Fruit fly (Drosophila melanogaster) whole organism, embryonic: ENCODE results near the gene CG31776.

Source experiments
- CG11093 ChIP-seq: fragments of 200-800 bp; sonication (Bioruptor generic); IDR thresholded peaks from 3 replicates; pipeline ENCODE4 v1.3.6; 2022; ENCODE audit warnings: missing biosample characterization, missing genetic modification characterization
- CG11696 ChIP-seq: fragments of 200-800 bp; sonication (Bioruptor generic); IDR thresholded peaks from 2 replicates; pipeline ENCODE4 v1.3.6; 2022; ENCODE audit warnings: missing biosample characterization, missing genetic modification characterization
- CG12155 ChIP-seq: fragments of 200-800 bp; sonication (Bioruptor generic); optimal IDR thresholded peaks from 3 replicates; lab custom pipeline; 2016; ENCODE audit warnings: missing biosample characterization, missing genetic modification characterization
- CG14441 ChIP-seq: fragments of 200-800 bp; sonication (Bioruptor generic); IDR thresholded peaks from 2 replicates; pipeline ENCODE4 v1.3.6; 2022; ENCODE audit warnings: missing biosample characterization, missing genetic modification characterization
- CG15696 ChIP-seq: fragments of 200-800 bp; sonication (Bioruptor generic); optimal IDR thresholded peaks from 2 replicates; lab custom pipeline; 2019; ENCODE audit warnings: missing biosample characterization, mild to moderate bottlenecking, missing genetic modification characterization, moderate library complexity
- CG17186 ChIP-seq: fragments of 200-800 bp; sonication (Bioruptor generic); optimal IDR thresholded peaks from 3 replicates; lab custom pipeline; 2017; ENCODE audit warnings: missing biosample characterization, missing genetic modification reagents, missing genetic modification characterization
- CG17612 ChIP-seq: fragments of 200-800 bp; sonication (Bioruptor generic); IDR thresholded peaks from 2 replicates; pipeline ENCODE4 v1.3.6; 2022; ENCODE audit warnings: missing biosample characterization, missing genetic modification characterization
- CG17829 ChIP-seq: fragments of 200-800 bp; optimal IDR thresholded peaks from 2 replicates; lab custom pipeline; 2019; ENCODE audit warnings: missing biosample characterization, mild to moderate bottlenecking, missing genetic modification characterization, moderate library complexity
- CG2202 ChIP-seq: fragments of 200-800 bp; sonication (Bioruptor generic); optimal IDR thresholded peaks from 2 replicates; lab custom pipeline; 2018; ENCODE audit warnings: missing biosample characterization, mild to moderate bottlenecking, missing genetic modification characterization
- CG31224 ChIP-seq: fragments of 200-800 bp; sonication (Bioruptor generic); IDR thresholded peaks from 2 replicates; pipeline ENCODE4 v1.3.6; 2022; ENCODE audit warnings: missing biosample characterization, missing genetic modification characterization
- CG3281 ChIP-seq: fragments of 200-800 bp; sonication (Bioruptor generic); optimal IDR thresholded peaks from 3 replicates; lab custom pipeline; 2017; ENCODE audit warnings: missing biosample characterization, mild to moderate bottlenecking, missing genetic modification characterization
- CG3995 ChIP-seq: fragments of 200-800 bp; sonication (Bioruptor generic); optimal IDR thresholded peaks from 3 replicates; lab custom pipeline; 2016; ENCODE audit warnings: missing biosample characterization, missing genetic modification characterization
- CG4730 ChIP-seq: fragments of 200-800 bp; sonication (Bioruptor generic); IDR thresholded peaks from 2 replicates; pipeline ENCODE4 v1.3.6; 2022; ENCODE audit warnings: missing biosample characterization, missing genetic modification characterization
- CG4854 ChIP-seq: fragments of 200-800 bp; sonication (Bioruptor generic); optimal IDR thresholded peaks from 2 replicates; lab custom pipeline; 2016; ENCODE audit warnings: missing biosample characterization, missing genetic modification characterization, inconsistent platforms
- CG6254 ChIP-seq: fragments of 200-800 bp; sonication (Bioruptor generic); optimal IDR thresholded peaks from 3 replicates; lab custom pipeline; 2017; ENCODE audit warnings: mild to moderate bottlenecking, missing biosample characterization, missing genetic modification reagents, missing genetic modification characterization
- CG6272 ChIP-seq: fragments of 200-800 bp; sonication (Bioruptor generic); IDR thresholded peaks from 2 replicates; pipeline ENCODE4 v1.3.6; 2022; ENCODE audit warnings: missing biosample characterization, missing genetic modification characterization
- CG7786 ChIP-seq: fragments of 200-800 bp; sonication (Bioruptor generic); optimal IDR thresholded peaks from 2 replicates; lab custom pipeline; 2016; ENCODE audit warnings: missing biosample characterization, missing genetic modification characterization
- CG8089 ChIP-seq: fragments of 200-800 bp; sonication (Bioruptor generic); optimal IDR thresholded peaks from 3 replicates; lab custom pipeline; 2016; ENCODE audit warnings: missing biosample characterization, missing genetic modification characterization
- CG9215 ChIP-seq: fragments of 200-800 bp; sonication (Bioruptor generic); IDR thresholded peaks from 2 replicates; pipeline ENCODE4 v1.3.6; 2022; ENCODE audit warnings: missing biosample characterization, missing genetic modification characterization
- D ChIP-seq, 2 experiments: fragments of 200-800 bp in 1 of 2; fragments of >200 bp in 1 of 2; sonication (Bioruptor generic) in 1 of 2; optimal IDR thresholded peaks; 2 replicates in 1 of 2; 3 replicates in 1 of 2; lab custom pipeline; 2017; ENCODE audit warnings: mild to moderate bottlenecking in 1 of 2, missing biosample characterization in 1 of 2, missing genetic modification characterization in 1 of 2, missing genetic modification reagents in 1 of 2
- Dbx ChIP-seq: fragments of 200-800 bp; sonication (Bioruptor generic); IDR thresholded peaks from 3 replicates; pipeline ENCODE4 v1.3.6; 2022; ENCODE audit warnings: missing biosample characterization, missing genetic modification characterization
- Dip2 ChIP-seq: fragments of 200-800 bp; sonication (Bioruptor generic); IDR thresholded peaks from 2 replicates; pipeline ENCODE4 v1.3.6; 2022; ENCODE audit warnings: missing biosample characterization, missing genetic modification characterization
- E2f2 ChIP-seq: fragments of 200-800 bp; sonication (Bioruptor generic); IDR thresholded peaks from 2 replicates; pipeline ENCODE4 v1.3.6; 2022; ENCODE audit warnings: missing biosample characterization, missing genetic modification characterization
- Eip74EF ChIP-seq, 2 experiments: fragments of 200-800 bp in 1 of 2; fragments of >200 bp in 1 of 2; sonication (Bioruptor generic) in 1 of 2; optimal IDR thresholded peaks; 2 replicates each; lab custom pipeline; 2017 to 2019; ENCODE audit warnings: missing biosample characterization in 2 of 2, missing genetic modification characterization in 2 of 2, mild to moderate bottlenecking in 1 of 2, moderate library complexity in 1 of 2
- Fer3 ChIP-seq: fragments of 200-800 bp; sonication (Bioruptor generic); optimal IDR thresholded peaks from 2 replicates; lab custom pipeline; 2018; ENCODE audit warnings: missing biosample characterization, mild to moderate bottlenecking, missing genetic modification characterization, moderate library complexity
- Hr39 ChIP-seq: fragments of >200 bp; optimal IDR thresholded peaks from 2 replicates; lab custom pipeline; 2017
- Nf-YA ChIP-seq: fragments of 200-800 bp; sonication (Bioruptor generic); IDR thresholded peaks from 2 replicates; pipeline ENCODE4 v1.3.6; 2022; ENCODE audit warnings: missing biosample characterization, missing genetic modification characterization
- Nf-YB ChIP-seq: fragments of 200-800 bp; sonication (Bioruptor generic); optimal IDR thresholded peaks from 3 replicates; lab custom pipeline; 2019; ENCODE audit warnings: missing biosample characterization, mild to moderate bottlenecking, missing genetic modification characterization, moderate library complexity
- Xbp1 ChIP-seq: fragments of 200-800 bp; sonication (Bioruptor generic); optimal IDR thresholded peaks from 3 replicates; lab custom pipeline; 2016; ENCODE audit warnings: missing biosample characterization, mild to moderate bottlenecking, missing genetic modification characterization
- ase ChIP-seq: fragments of 200-800 bp; sonication (Bioruptor generic); IDR thresholded peaks from 3 replicates; pipeline ENCODE4 v1.3.6; 2022; ENCODE audit warnings: missing biosample characterization, missing genetic modification characterization
- az2 ChIP-seq: fragments of 200-800 bp; sonication (Bioruptor generic); optimal IDR thresholded peaks from 3 replicates; lab custom pipeline; 2016; ENCODE audit warnings: missing biosample characterization, missing genetic modification characterization
- bcd ChIP-seq: fragments of 200-800 bp; sonication (Bioruptor generic); optimal IDR thresholded peaks from 2 replicates; lab custom pipeline; 2017; ENCODE audit warnings: missing biosample characterization, mild to moderate bottlenecking, missing genetic modification characterization
- btn ChIP-seq: fragments of 200-800 bp; sonication (Bioruptor generic); optimal IDR thresholded peaks from 2 replicates; lab custom pipeline; 2016; ENCODE audit warnings: missing biosample characterization, missing genetic modification characterization
- croc ChIP-seq: fragments of 200-800 bp; sonication (Bioruptor generic); conservative IDR thresholded peaks from 3 replicates; pipeline ENCODE4 v1.3.6; 2022; ENCODE audit warnings: missing biosample characterization, missing genetic modification characterization
- da ChIP-seq: fragments of 200-800 bp; sonication (Bioruptor generic); optimal IDR thresholded peaks from 2 replicates; lab custom pipeline; 2016; ENCODE audit warnings: missing biosample characterization, missing genetic modification characterization
- gsb ChIP-seq: fragments of 200-800 bp; sonication (Bioruptor generic); IDR thresholded peaks from 2 replicates; pipeline ENCODE4 v1.3.6; 2022; ENCODE audit warnings: missing biosample characterization, missing genetic modification characterization
- kah ChIP-seq: fragments of 200-800 bp; sonication (Bioruptor generic); optimal IDR thresholded peaks from 2 replicates; lab custom pipeline; 2018; ENCODE audit warnings: missing biosample characterization, mild to moderate bottlenecking, missing genetic modification characterization
- knrl ChIP-seq: fragments of 200-800 bp; sonication (Bioruptor generic); IDR thresholded peaks from 3 replicates; pipeline ENCODE4 v1.3.6; 2022; ENCODE audit warnings: missing biosample characterization, missing genetic modification characterization; ENCODE audit not compliant: partially characterized antibody
- mirr ChIP-seq: fragments of 200-800 bp; sonication (Bioruptor generic); optimal IDR thresholded peaks from 3 replicates; lab custom pipeline; 2018; ENCODE audit warnings: missing biosample characterization, mild to moderate bottlenecking, missing genetic modification characterization
- onecut ChIP-seq: fragments of 200-800 bp; sonication (Bioruptor generic); IDR thresholded peaks from 2 replicates; pipeline ENCODE4 v1.3.6; 2022; ENCODE audit warnings: missing biosample characterization, missing genetic modification characterization
- pum ChIP-seq: fragments of 200-800 bp; sonication (Bioruptor generic); optimal IDR thresholded peaks from 2 replicates; lab custom pipeline; 2016; ENCODE audit warnings: missing biosample characterization, missing genetic modification characterization
- sc ChIP-seq, 3 experiments: fragments of >200 bp in 2 of 3; fragments of 200-800 bp in 1 of 3; sonication (Bioruptor generic) in 1 of 3; optimal IDR thresholded peaks; 2 replicates in 2 of 3; 3 replicates in 1 of 3; lab custom pipeline; 2017; ENCODE audit warnings: mild to moderate bottlenecking in 1 of 3, missing biosample characterization in 1 of 3, missing genetic modification characterization in 1 of 3, missing genetic modification reagents in 1 of 3
- sim ChIP-seq: fragments of 200-800 bp; sonication (Bioruptor generic); IDR thresholded peaks from 2 replicates; pipeline ENCODE4 v1.3.6; 2022; ENCODE audit warnings: missing biosample characterization, missing genetic modification characterization
- sob ChIP-seq: fragments of 200-800 bp; sonication (Bioruptor generic); IDR thresholded peaks from 2 replicates; pipeline ENCODE4 v1.3.6; 2022; ENCODE audit warnings: missing biosample characterization, missing genetic modification characterization
- ssp ChIP-seq: fragments of 200-800 bp; sonication (Bioruptor generic); IDR thresholded peaks from 2 replicates; pipeline ENCODE4 v1.3.6; 2022; ENCODE audit warnings: missing biosample characterization, missing genetic modification characterization
- tap ChIP-seq: fragments of 200-800 bp; optimal IDR thresholded peaks from 3 replicates; lab custom pipeline; 2019; ENCODE audit warnings: missing biosample characterization, mild to moderate bottlenecking, missing genetic modification characterization, moderate library complexity
- tio ChIP-seq: fragments of 200-800 bp; sonication (Bioruptor generic); optimal IDR thresholded peaks from 2 replicates; lab custom pipeline; 2017; ENCODE audit warnings: missing biosample characterization, missing genetic modification characterization, inconsistent platforms
- vnd ChIP-seq: fragments of 200-800 bp; sonication (Bioruptor generic); IDR thresholded peaks from 3 replicates; pipeline ENCODE4 v1.3.6; 2022; ENCODE audit warnings: missing biosample characterization, missing genetic modification characterization; ENCODE audit not compliant: partially characterized antibody
- zen2 ChIP-seq: fragments of 200-800 bp; sonication (Bioruptor generic); IDR thresholded peaks from 3 replicates; pipeline ENCODE4 v1.3.6; 2022; ENCODE audit warnings: missing biosample characterization, missing genetic modification characterization; ENCODE audit not compliant: partially characterized antibody
- zfh2 ChIP-seq: fragments of 200-800 bp; sonication (Bioruptor generic); optimal IDR thresholded peaks from 2 replicates; lab custom pipeline; 2016; ENCODE audit warnings: missing biosample characterization, missing genetic modification characterization

The CG31776 gene

dm6 chr2L:3440322-3440721 lies 29.7 kb upstream of the CG31776 start (continued):
- TF ChIP-seq Dip2 (GFP tag; lab: Robert Waterston, UW) (0 out of 2 replicates have a peak, but pooled peaks have one; percentile 25), az2 (GFP tag; lab: Kevin White, UChicago) (peak; percentile 50), Dbx (0 out of 3 replicates have a peak, but pooled peaks have one; percentile 43), CG6272 (GFP tag; lab: Robert Waterston, UW) (no peak), CG12155 (GFP tag; lab: Kevin White, UChicago) (peak; percentile 13), Nf-YA (GFP tag; lab: Robert Waterston, UW) (peak; percentile 57), CG4730 (GFP tag; lab: Robert Waterston, UW) (peak; percentile 74), E2f2 (peak; percentile 49), CG15696 (no peak), tap (peak; percentile 72), Fer3 (tag; lab: Kevin White, UChicago) (peak; percentile 59), CG3281 (GFP tag; lab: Kevin White, UChicago) (peak; percentile 46), onecut (GFP tag; lab: Robert Waterston, UW) (peak; percentile 37; the same call in 1 of the 2 replicates), da (GFP tag; lab: Kevin White, UChicago) (no peak), CG6254 (GFP tag; lab: Kevin White, UChicago) (peak; percentile 65), CG7786 (GFP tag; lab: Kevin White, UChicago) (peak; percentile 33), Hr39 (lab: Kevin White, UChicago) (no peak), sob (GFP tag; lab: Robert Waterston, UW) (peak; percentile 79), D (optimal IDR thresholded peaks at IDR 0.05; lab: Kevin White, UChicago) (no peak), D (GFP tag; optimal IDR thresholded peaks at IDR 0.05; lab: Kevin White, UChicago) (peak; percentile 67), vnd (no peak), CG17829 (tag; lab: Kevin White, UChicago) (peak; percentile 65), kah (GFP tag; lab: Kevin White, UChicago) (peak; percentile 27), CG17612 (GFP tag; lab: Robert Waterston, UW) (0 out of 2 replicates have a peak, but pooled peaks have one; percentile 38), CG2202 (peak; percentile 10), CG4854 (no peak), ase (peak; percentile 81), sc (optimal IDR thresholded peaks at IDR 0.05; lab: Kevin White, UChicago) (no peak), sc (GFP tag; optimal IDR thresholded peaks at IDR 0.05; lab: Kevin White, UChicago) (peak; percentile 52), Nf-YB (no peak), CG11093 (peak; percentile 76; the same call in 2 of the 3 replicates), CG17186 (GFP tag; lab: Kevin White, UChicago) (peak; percentile 17), croc (GFP tag; lab: Robert Waterston, UW) (peak; percentile 46; the same call in 2 of the 3 replicates), btn (GFP tag; lab: Kevin White, UChicago) (no peak), Xbp1 (GFP tag; lab: Kevin White, UChicago) (peak; percentile 37), Eip74EF (GFP tag; optimal IDR thresholded peaks at IDR 0.05; lab: Kevin White, UChicago) (no peak), ssp (peak; percentile 58), gsb (GFP tag; lab: Robert Waterston, UW) (peak; percentile 34; the same call in 1 of the 2 replicates), CG31224 (peak; percentile 56), CG14441 (GFP tag; lab: Robert Waterston, UW) (peak; percentile 85), CG11696 (GFP tag; lab: Robert Waterston, UW) (peak; percentile 48; the same call in 1 of the 2 replicates), tio (GFP tag; lab: Kevin White, UChicago) (peak; percentile 39), CG8089 (GFP tag; lab: Kevin White, UChicago) (peak; percentile 71), mirr (GFP tag; lab: Kevin White, UChicago) (no peak), zen2 (GFP tag; lab: Robert Waterston, UW) (no peak), sim (GFP tag; lab: Robert Waterston, UW) (0 out of 2 replicates have a peak, but pooled peaks have one; percentile 50), CG3995 (GFP tag; lab: Kevin White, UChicago) (no peak), pum (GFP tag; lab: Kevin White, UChicago) (peak; percentile 36), bcd (GFP tag; lab: Kevin White, UChicago) (peak; percentile 64), CG9215 (peak; percentile 54), knrl (GFP tag; lab: Robert Waterston, UW) (no peak), zfh2 (GFP tag; lab: Kevin White, UChicago) (peak; percentile 16)
